Fruit fly (Drosophila melanogaster) whole organism, embryonic: ENCODE data around the gene AP-1sigma.

ENCODE experiments used
- CG10267 ChIP-seq: fragments of 200-800 bp; sonication (Bioruptor generic); optimal IDR thresholded peaks from 2 replicates; lab custom pipeline; 2018; ENCODE audit warnings: missing biosample characterization, mild to moderate bottlenecking, missing genetic modification characterization, moderate library complexity
- CG11560 ChIP-seq: fragments of 200-800 bp; sonication (Bioruptor generic); IDR thresholded peaks from 3 replicates; pipeline ENCODE4 v1.3.6; 2022; ENCODE audit warnings: missing biosample characterization, missing genetic modification characterization
- CG12071 ChIP-seq: fragments of 200-800 bp; sonication (Bioruptor generic); optimal IDR thresholded peaks from 3 replicates; lab custom pipeline; 2018; ENCODE audit warnings: missing biosample characterization, mild to moderate bottlenecking, missing genetic modification characterization
- CG12659 ChIP-seq: fragments of 200-800 bp; sonication (Bioruptor generic); optimal IDR thresholded peaks from 3 replicates; lab custom pipeline; 2017; ENCODE audit warnings: mild to moderate bottlenecking, missing biosample characterization, missing genetic modification reagents, missing genetic modification characterization
- CG13775 ChIP-seq: fragments of 200-800 bp; sonication (Bioruptor generic); optimal IDR thresholded peaks from 3 replicates; lab custom pipeline; 2017; ENCODE audit warnings: missing biosample characterization, mild to moderate bottlenecking, missing genetic modification characterization
- CG13894 ChIP-seq: fragments of 200-800 bp; sonication (Bioruptor generic); optimal IDR thresholded peaks from 3 replicates; lab custom pipeline; 2018; ENCODE audit warnings: missing biosample characterization, mild to moderate bottlenecking, missing genetic modification characterization, moderate library complexity
- CG14014 ChIP-seq: fragments of 200-800 bp; sonication (Bioruptor generic); IDR thresholded peaks from 2 replicates; pipeline ENCODE4 v1.3.6; 2022; ENCODE audit warnings: missing biosample characterization, missing genetic modification characterization
- CG1647 ChIP-seq: fragments of 200-800 bp; sonication (Bioruptor generic); optimal IDR thresholded peaks from 3 replicates; lab custom pipeline; 2016; ENCODE audit warnings: missing biosample characterization, missing genetic modification characterization
- CG17829 ChIP-seq: fragments of 200-800 bp; optimal IDR thresholded peaks from 2 replicates; lab custom pipeline; 2019; ENCODE audit warnings: missing biosample characterization, mild to moderate bottlenecking, missing genetic modification characterization, moderate library complexity
- CG18262 ChIP-seq: fragments of 200-800 bp; optimal IDR thresholded peaks from 3 replicates; lab custom pipeline; 2019; ENCODE audit warnings: missing biosample characterization, mild to moderate bottlenecking, missing genetic modification characterization, moderate library complexity
- CG2678 ChIP-seq: fragments of 200-800 bp; sonication (Bioruptor generic); optimal IDR thresholded peaks from 3 replicates; lab custom pipeline; 2019; ENCODE audit warnings: missing biosample characterization, mild to moderate bottlenecking, missing genetic modification characterization, moderate library complexity
- CG31441 ChIP-seq: fragments of 200-800 bp; sonication (Bioruptor generic); IDR thresholded peaks from 2 replicates; pipeline ENCODE4 v1.3.6; 2022; ENCODE audit warnings: missing biosample characterization, missing genetic modification characterization
- CG32772 ChIP-seq: fragments of 200-800 bp; sonication (Bioruptor generic); IDR thresholded peaks from 2 replicates; pipeline ENCODE4 v1.3.6; 2022; ENCODE audit warnings: missing biosample characterization, missing genetic modification characterization
- CG34422 ChIP-seq: fragments of 200-800 bp; sonication (Bioruptor generic); IDR thresholded peaks from 3 replicates; pipeline ENCODE4 v1.3.6; 2022; ENCODE audit warnings: missing biosample characterization, missing genetic modification characterization
- CG4707 ChIP-seq: fragments of 200-800 bp; sonication (Bioruptor generic); optimal IDR thresholded peaks from 2 replicates; lab custom pipeline; 2018; ENCODE audit warnings: missing biosample characterization, mild to moderate bottlenecking, missing genetic modification characterization, moderate library complexity
- CG6254 ChIP-seq: fragments of 200-800 bp; sonication (Bioruptor generic); optimal IDR thresholded peaks from 3 replicates; lab custom pipeline; 2017; ENCODE audit warnings: mild to moderate bottlenecking, missing biosample characterization, missing genetic modification reagents, missing genetic modification characterization
- CG6854 ChIP-seq: fragments of 200-800 bp; sonication (Bioruptor generic); optimal IDR thresholded peaks from 3 replicates; lab custom pipeline; 2017; ENCODE audit warnings: missing biosample characterization, mild to moderate bottlenecking, missing genetic modification characterization
- CG7556 ChIP-seq: fragments of 200-800 bp; sonication (Bioruptor generic); optimal IDR thresholded peaks from 2 replicates; lab custom pipeline; 2017; ENCODE audit warnings: missing biosample characterization, mild to moderate bottlenecking, missing genetic modification characterization
- CG9437 ChIP-seq: fragments of 200-800 bp; sonication (Bioruptor generic); optimal IDR thresholded peaks from 2 replicates; lab custom pipeline; 2018; ENCODE audit warnings: missing biosample characterization, mild to moderate bottlenecking, missing genetic modification characterization
- CoRest ChIP-seq: fragments of 200-800 bp; sonication (Bioruptor generic); optimal IDR thresholded peaks from 3 replicates; lab custom pipeline; 2018; ENCODE audit warnings: missing biosample characterization, mild to moderate bottlenecking, missing genetic modification characterization, moderate library complexity
- D19A ChIP-seq: fragments of 200-800 bp; optimal IDR thresholded peaks from 3 replicates; lab custom pipeline; 2019; ENCODE audit warnings: missing biosample characterization, mild to moderate bottlenecking, missing genetic modification characterization, moderate library complexity
- Dp ChIP-seq: fragments of 200-800 bp; sonication (Bioruptor generic); optimal IDR thresholded peaks from 2 replicates; lab custom pipeline; 2018; ENCODE audit warnings: missing biosample characterization, mild to moderate bottlenecking, missing genetic modification characterization, moderate library complexity
- Ets65A ChIP-seq: fragments of 200-800 bp; sonication (Bioruptor generic); peaks from one replicate; lab custom pipeline; 2016; ENCODE audit warnings: missing biosample characterization, missing genetic modification characterization
- HHEX ChIP-seq: fragments of 200-800 bp; sonication (Bioruptor generic); optimal IDR thresholded peaks from 3 replicates; lab custom pipeline; 2017; ENCODE audit warnings: missing biosample characterization, mild to moderate bottlenecking, missing genetic modification characterization, missing genetic modification reagents
- HLH3B ChIP-seq: fragments of 200-800 bp; sonication (Bioruptor generic); IDR thresholded peaks from 2 replicates; pipeline ENCODE4 v1.3.6; 2022; ENCODE audit warnings: missing biosample characterization, missing genetic modification characterization
- HmgD ChIP-seq: fragments of 200-800 bp; sonication (Bioruptor generic); optimal IDR thresholded peaks from 3 replicates; lab custom pipeline; 2016; ENCODE audit warnings: missing biosample characterization, missing genetic modification characterization
- Hr3 ChIP-seq: fragments of 200-800 bp; sonication (Bioruptor generic); optimal IDR thresholded peaks from 3 replicates; lab custom pipeline; 2016; ENCODE audit warnings: missing biosample characterization, missing genetic modification characterization
- Med ChIP-seq: fragments of 200-800 bp; sonication (Bioruptor generic); peaks from one replicate; lab custom pipeline; 2016; ENCODE audit warnings: missing biosample characterization, missing genetic modification characterization, mild to moderate bottlenecking, inconsistent platforms, moderate library complexity
- NC2α ChIP-seq: fragments of 200-800 bp; sonication (Bioruptor generic); optimal IDR thresholded peaks from 2 replicates; lab custom pipeline; 2016; ENCODE audit warnings: missing biosample characterization, missing genetic modification characterization
- Pdp1 ChIP-seq, 2 experiments: fragments of 200-800 bp; sonication (Bioruptor generic); optimal IDR thresholded peaks; 3 replicates each; lab custom pipeline; 2016; ENCODE audit warnings: missing biosample characterization in 2 of 2, missing genetic modification characterization in 2 of 2, mild to moderate bottlenecking in 1 of 2, moderate library complexity in 1 of 2
- Rx ChIP-seq: fragments of 200-800 bp; sonication (Bioruptor generic); IDR thresholded peaks from 2 replicates; pipeline ENCODE4 v1.3.6; 2022; ENCODE audit warnings: missing biosample characterization, missing genetic modification characterization
- Ssrp ChIP-seq: fragments of 200-800 bp; sonication (Bioruptor generic); optimal IDR thresholded peaks from 2 replicates; lab custom pipeline; 2018; ENCODE audit warnings: missing biosample characterization, mild to moderate bottlenecking, missing genetic modification characterization, moderate library complexity
- Stat92E ChIP-seq, 3 experiments: fragments of >200 bp in 2 of 3; fragments of 200-800 bp in 1 of 3; sonication (Bioruptor generic) in 1 of 3; optimal IDR thresholded peaks; 2 replicates each; lab custom pipeline; 2017 to 2019; ENCODE audit warnings: missing biosample characterization in 3 of 3, missing genetic modification characterization in 3 of 3, mild to moderate bottlenecking in 1 of 3, moderate library complexity in 1 of 3
- Trl ChIP-seq, 3 experiments: fragments of >200 bp in 2 of 3; fragments of 200-800 bp in 1 of 3; sonication (Bioruptor generic) in 1 of 3; optimal IDR thresholded peaks; 2 replicates in 1 of 3; 3 replicates in 2 of 3; lab custom pipeline; 2016 to 2017; ENCODE audit warnings: missing biosample characterization in 1 of 3, missing genetic modification characterization in 1 of 3
- Xbp1 ChIP-seq: fragments of 200-800 bp; sonication (Bioruptor generic); optimal IDR thresholded peaks from 3 replicates; lab custom pipeline; 2016; ENCODE audit warnings: missing biosample characterization, mild to moderate bottlenecking, missing genetic modification characterization
- bsh ChIP-seq, 2 experiments: fragments of 200-800 bp; sonication (Bioruptor generic); optimal IDR thresholded peaks; 2 replicates each; lab custom pipeline; 2017 to 2018; ENCODE audit warnings: mild to moderate bottlenecking in 2 of 2, missing biosample characterization in 2 of 2, missing genetic modification characterization in 2 of 2, moderate library complexity in 1 of 2
- cwo ChIP-seq: fragments of 200-800 bp; sonication (Bioruptor generic); optimal IDR thresholded peaks from 3 replicates; lab custom pipeline; 2017; ENCODE audit warnings: missing biosample characterization, missing genetic modification characterization, mild to moderate bottlenecking, moderate library complexity, missing genetic modification reagents
- dan ChIP-seq: fragments of 200-800 bp; sonication (Bioruptor generic); IDR thresholded peaks from 2 replicates; pipeline ENCODE4 v1.3.6; 2022; ENCODE audit warnings: missing biosample characterization, missing genetic modification characterization
- exex ChIP-seq: fragments of 200-800 bp; sonication (Bioruptor generic); optimal IDR thresholded peaks from 4 replicates; lab custom pipeline; 2018; ENCODE audit warnings: missing biosample characterization, mild to moderate bottlenecking, missing genetic modification characterization, moderate library complexity
- fd64A ChIP-seq: fragments of 200-800 bp; sonication (Bioruptor generic); optimal IDR thresholded peaks from 3 replicates; lab custom pipeline; 2018; ENCODE audit warnings: missing biosample characterization, mild to moderate bottlenecking, missing genetic modification characterization
- grau ChIP-seq: fragments of 200-800 bp; optimal IDR thresholded peaks from 3 replicates; lab custom pipeline; 2019; ENCODE audit warnings: missing biosample characterization, mild to moderate bottlenecking, missing genetic modification characterization, moderate library complexity
- gsb-n ChIP-seq: fragments of 200-800 bp; sonication (Bioruptor generic); optimal IDR thresholded peaks from 3 replicates; lab custom pipeline; 2018; ENCODE audit warnings: missing biosample characterization, mild to moderate bottlenecking, missing genetic modification characterization
- lab ChIP-seq: fragments of 200-800 bp; sonication (Bioruptor generic); optimal IDR thresholded peaks from 3 replicates; lab custom pipeline; 2017; ENCODE audit warnings: missing biosample characterization, missing genetic modification characterization, mild to moderate bottlenecking, moderate library complexity, missing genetic modification reagents
- nmo ChIP-seq: fragments of 200-800 bp; sonication (Bioruptor generic); optimal IDR thresholded peaks from 2 replicates; lab custom pipeline; 2018; ENCODE audit warnings: missing biosample characterization, mild to moderate bottlenecking, missing genetic modification characterization, moderate library complexity
- org-1 ChIP-seq: fragments of 200-800 bp; sonication (Bioruptor generic); optimal IDR thresholded peaks from 2 replicates; lab custom pipeline; 2017; ENCODE audit warnings: missing biosample characterization, missing genetic modification characterization
- pho ChIP-seq: fragments of 200-800 bp; sonication (Bioruptor generic); optimal IDR thresholded peaks from 2 replicates; lab custom pipeline; 2016; ENCODE audit warnings: missing biosample characterization, missing genetic modification characterization
- row ChIP-seq: fragments of 200-800 bp; sonication (Bioruptor generic); IDR thresholded peaks from 3 replicates; pipeline ENCODE4 v1.3.6; 2022; ENCODE audit warnings: missing biosample characterization, missing genetic modification characterization
- usp ChIP-seq: fragments of >200 bp; optimal IDR thresholded peaks from 2 replicates; lab custom pipeline; 2017; ENCODE audit warnings: missing biosample characterization, missing genetic modification characterization

Gene AP-1sigma

dm6 chr3R:24007775-24008506 is 49.5 kb downstream of the AP-1sigma start (continued):
- TF ChIP-seq lab, result peak; percentile 29
- TF ChIP-seq NC2α (GFP tag; lab: Kevin White, UChicago), result no peak
- TF ChIP-seq cwo (GFP tag; lab: Kevin White, UChicago), result peak; percentile 70
- peak; percentile 33 for TF ChIP-seq CG9437 (GFP tag; lab: Kevin White, UChicago)
- TF ChIP-seq HHEX (GFP tag; lab: Kevin White, UChicago), result peak; percentile 8
- TF ChIP-seq Rx, result no peak
- no peak for TF ChIP-seq CG32772 (GFP tag; lab: Robert Waterston, UW)
- TF ChIP-seq grau (tag; lab: Kevin White, UChicago), result peak; percentile 17
- no peak for TF ChIP-seq CG11560
- peak; percentile 3 for TF ChIP-seq CG17829 (tag; lab: Kevin White, UChicago)
- no peak for TF ChIP-seq Stat92E (GFP tag; optimal IDR thresholded peaks at IDR 0.05; lab: Kevin White, UChicago)
- TF ChIP-seq Ssrp (tag; lab: Kevin White, UChicago), result peak; percentile 13
- peak; percentile 6 for TF ChIP-seq fd64A (GFP tag; lab: Kevin White, UChicago)
- peak; percentile 71 for TF ChIP-seq Ets65A (GFP tag; lab: Kevin White, UChicago)
- peak; percentile 10 for TF ChIP-seq Hr3
- TF ChIP-seq CG34422 (GFP tag; lab: Robert Waterston, UW), result peak; percentile 40; the same call in 1 of the 3 replicates
- peak; percentile 15 for TF ChIP-seq CG12659 (GFP tag; lab: Kevin White, UChicago)
- peak; percentile 60 for TF ChIP-seq CG18262 (tag; lab: Kevin White, UChicago)
- no peak for TF ChIP-seq usp (GFP tag; lab: Kevin White, UChicago)
- TF ChIP-seq dan (GFP tag; lab: Robert Waterston, UW), result no peak
- peak; percentile 55 for TF ChIP-seq CG7556 (GFP tag; lab: Kevin White, UChicago)
- TF ChIP-seq pho (GFP tag; lab: Kevin White, UChicago), result peak; percentile 19
- TF ChIP-seq CG1647, result no peak
- peak; percentile 43 for TF ChIP-seq nmo (GFP tag; lab: Kevin White, UChicago)
- no peak for TF ChIP-seq HLH3B (GFP tag; lab: Robert Waterston, UW)
- TF ChIP-seq CG4707 (GFP tag; lab: Kevin White, UChicago), result no peak
- peak; percentile 5 for TF ChIP-seq exex (tag; lab: Kevin White, UChicago)
- no peak for TF ChIP-seq Trl (optimal IDR thresholded peaks at IDR 0.05; lab: Kevin White, UChicago)
- peak; percentile 17 for TF ChIP-seq Trl (GFP tag; optimal IDR thresholded peaks at IDR 0.05; lab: Kevin White, UChicago)
- peak; percentile 8 for TF ChIP-seq CG6254 (GFP tag; lab: Kevin White, UChicago)
- peak; percentile 49 for TF ChIP-seq Med (GFP tag; lab: Kevin White, UChicago)
- TF ChIP-seq CG10267, result no peak
- TF ChIP-seq CG12071 (GFP tag; lab: Kevin White, UChicago), result no peak
- TF ChIP-seq CG6854 (GFP tag; lab: Kevin White, UChicago), result peak; percentile 2
- peak; percentile 16 for TF ChIP-seq Xbp1 (GFP tag; lab: Kevin White, UChicago)
- TF ChIP-seq row (GFP tag; lab: Robert Waterston, UW), result peak; percentile 61
- peak; percentile 31 for TF ChIP-seq CoRest (tag; lab: Kevin White, UChicago)
- peak; percentile 21 for TF ChIP-seq CG13775 (GFP tag; lab: Kevin White, UChicago)
- peak; percentile 29 for TF ChIP-seq D19A (tag; lab: Kevin White, UChicago)
- no peak for TF ChIP-seq Dp (GFP tag; lab: Kevin White, UChicago)
- no peak for TF ChIP-seq HmgD
- peak; percentile 46 for TF ChIP-seq CG13894
- TF ChIP-seq org-1 (GFP tag; lab: Kevin White, UChicago), result peak; percentile 47
- 0 out of 2 replicates have a peak, but pooled peaks have one; percentile 27 for TF ChIP-seq CG31441 (GFP tag; lab: Robert Waterston, UW)
- no peak for TF ChIP-seq CG14014 (GFP tag; lab: Robert Waterston, UW)
- TF ChIP-seq CG2678 (tag; lab: Kevin White, UChicago), result peak; percentile 76
- TF ChIP-seq Pdp1 (GFP tag; optimal IDR thresholded peaks at IDR 0.05; lab: Kevin White, UChicago), result peak in 1 of 2 experiments; percentile 30
- no peak for TF ChIP-seq gsb-n (tag; lab: Kevin White, UChicago)
- TF ChIP-seq bsh (GFP tag; optimal IDR thresholded peaks at IDR 0.05; lab: Kevin White, UChicago), result peak in 1 of 2 experiments; percentile 1
